Worm (Caenorhabditis elegans) whole organism, L4 larva: ENCODE data around the gene srw-35.

Experiments
- F44E2.7 ChIP-seq: fragments of 200-800 bp; sonication (Bioruptor generic); IDR thresholded peaks from 2 replicates; pipeline ENCODE4 v2.1.2; 2022; ENCODE audit warnings: missing genetic modification characterization, missing compliant biosample characterization
- ces-1 ChIP-seq: fragments of 150-350 bp; sonication (generic microtip); optimal IDR thresholded peaks from 4 replicates; lab custom pipeline; 2014; ENCODE audit warnings: missing biosample characterization, missing genetic modification reagents, missing genetic modification characterization
- ctbp-1 ChIP-seq: fragments of 200-800 bp; sonication (Bioruptor generic); IDR thresholded peaks from 2 replicates; pipeline ENCODE4 v1.3.6; 2022; ENCODE audit warnings: missing genetic modification reagents, missing genetic modification characterization, missing compliant biosample characterization
- dmd-9 ChIP-seq: fragments of 200-800 bp; sonication (Bioruptor generic); IDR thresholded peaks from 2 replicates; pipeline ENCODE4 v1.3.6; 2022; ENCODE audit warnings: missing genetic modification reagents, missing genetic modification characterization, missing compliant biosample characterization
- egl-27 ChIP-seq: sonication (generic microtip); optimal IDR thresholded peaks from 3 replicates; lab custom pipeline; 2017; ENCODE audit warnings: missing biosample characterization, missing genetic modification reagents, missing genetic modification characterization
- fkh-10 ChIP-seq: fragments of 150-350 bp; optimal IDR thresholded peaks from 2 replicates; lab custom pipeline; 2014; ENCODE audit warnings: missing biosample characterization, missing genetic modification reagents, missing genetic modification characterization
- jun-1 ChIP-seq: fragments of 150-350 bp; optimal IDR thresholded peaks from 2 replicates; lab custom pipeline; 2014; ENCODE audit warnings: missing biosample characterization, missing genetic modification reagents, missing genetic modification characterization
- lin-13 ChIP-seq: fragments of 150-350 bp; optimal IDR thresholded peaks from 2 replicates; lab custom pipeline; 2014; ENCODE audit warnings: missing biosample characterization, missing genetic modification reagents, missing genetic modification characterization
- lin-39 ChIP-seq: fragments of 150-350 bp; optimal IDR thresholded peaks from 2 replicates; lab custom pipeline; 2014; ENCODE audit warnings: missing biosample characterization, missing genetic modification reagents, missing genetic modification characterization
- lsy-2 ChIP-seq, 2 experiments: fragments of 150-350 bp in 1 of 2; sonication (generic microtip) in 1 of 2; optimal IDR thresholded peaks; 2 replicates each; lab custom pipeline; 2014 to 2017; ENCODE audit warnings: missing biosample characterization in 2 of 2, missing genetic modification characterization in 2 of 2
- mxl-3 ChIP-seq: fragments of 200-800 bp; sonication (Bioruptor generic); optimal IDR thresholded peaks from 2 replicates; lab custom pipeline; 2018; ENCODE audit warnings: mild to moderate bottlenecking, missing genetic modification characterization, missing compliant biosample characterization
- nhr-11 ChIP-seq: fragments of 150-350 bp; optimal IDR thresholded peaks from 2 replicates; lab custom pipeline; 2014; ENCODE audit warnings: missing biosample characterization, missing genetic modification characterization
- set-16 ChIP-seq: fragments of 200-800 bp; sonication (Bioruptor generic); IDR thresholded peaks from 2 replicates; pipeline ENCODE4 v1.3.6; 2022; ENCODE audit warnings: missing genetic modification reagents, missing genetic modification characterization, missing compliant biosample characterization
- vab-7 ChIP-seq: fragments of 200-800 bp; sonication (Bioruptor generic); IDR thresholded peaks from 2 replicates; pipeline ENCODE4 v1.3.6; 2022; ENCODE audit warnings: missing genetic modification reagents, missing genetic modification characterization, missing compliant biosample characterization

- TF ChIP-seq set-16 (GFP tag; lab: Robert Waterston, UW) (no peak), ctbp-1 (GFP tag; lab: Robert Waterston, UW) (no peak), dmd-9 (GFP tag; lab: Robert Waterston, UW) (no peak), fkh-10 (GFP tag; lab: Kevin White, UChicago) (no peak), vab-7 (no peak), ces-1 (GFP tag; lab: Kevin White, UChicago) (no peak), egl-27 (no peak), jun-1 (tag; lab: Kevin White, UChicago) (no peak), mxl-3 (no peak), nhr-11 (tag; lab: Kevin White, UChicago) (no peak), lin-39 (no peak), lin-13 (no peak), F44E2.7 (GFP tag; lab: Robert Waterston, UW) (no peak), lsy-2 (tag; optimal IDR thresholded peaks at IDR 0.05; lab: Kevin White, UChicago) (no peak)
Measured at ce11 chrV:16429503-16429902, 42.8 kb upstream of the srw-35 start, which contains the start of gene F26D2.10.
